Worm (Caenorhabditis elegans) whole organism, dauer: ENCODE data around the gene K12H4.7.

ENCODE experiments used
- unc-62 ChIP-seq: sonication (generic microtip); optimal IDR thresholded peaks from 2 replicates; lab custom pipeline; 2017; ENCODE audit warnings: missing biosample characterization, missing genetic modification reagents, missing genetic modification characterization

K12H4.7 gene

ce11 chrIII:8010260-8010822, 40.5 kb downstream of the K12H4.7 start, which contains the start of gene cit-1.2:
TSS of gene cit-1.2 (plus strand) at chrIII:8010772.
- no peak for TF ChIP-seq unc-62

DNA sequence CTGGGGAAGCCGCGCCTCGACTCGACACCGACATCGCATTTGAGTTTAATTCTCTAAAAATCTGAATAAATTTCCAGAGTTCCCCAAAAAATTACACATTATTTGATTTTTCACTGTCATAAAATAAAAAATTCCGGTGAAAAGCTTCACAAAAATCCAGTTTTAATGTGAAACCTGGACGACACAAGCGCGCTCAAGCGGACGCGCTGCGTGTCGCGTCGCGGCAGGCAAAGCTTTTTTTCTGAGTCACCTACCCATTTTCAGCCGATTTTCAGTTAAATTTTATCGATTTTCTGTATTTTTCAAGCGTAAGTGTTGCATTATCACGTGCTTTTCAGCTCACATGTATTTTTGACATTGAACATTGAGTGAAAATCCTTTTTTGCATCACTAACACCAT, 41.1 kb downstream of the K12H4.7 start, which contains the start of gene cit-1.1:
cit-1.1 (minus strand) TSS at position 53 of the 400 bp plus-strand sequence.
- TF ChIP-seq unc-62: no peak

- TF ChIP-seq unc-62: no peak
These were observed 46.8 kb downstream of the K12H4.7 start, which contains the start of gene C06G4.6 for ce11 chrIII:8004091-8004490. TSS of gene C06G4.6 (plus strand) at chrIII:8004391.

ce11 chrIII:8001557-8001956, 49.3 kb downstream of the K12H4.7 start:
- TF ChIP-seq unc-62: no peak
